Worm (Caenorhabditis elegans) whole organism, mixed stage, embryonic: ENCODE measurements around the gene eef-1B.1.
A peak's percentile ranks its signal among the peaks of the same experiment; 100 is the strongest.

ENCODE experiments used
- M03D4.4 ChIP-seq: sonication (generic microtip); optimal IDR thresholded peaks from 2 replicates; lab custom pipeline; 2017; ENCODE audit warnings: mild to moderate bottlenecking, missing genetic modification characterization, missing compliant biosample characterization
- bed-3 ChIP-seq: fragments of 200-800 bp; sonication (Bioruptor generic); optimal IDR thresholded peaks from 3 replicates; lab custom pipeline; 2018; ENCODE audit warnings: mild to moderate bottlenecking, missing genetic modification characterization, moderate library complexity, missing compliant biosample characterization
- blmp-1 ChIP-seq: fragments of 150-350 bp; optimal IDR thresholded peaks from 2 replicates; lab custom pipeline; 2014; ENCODE audit warnings: missing biosample characterization, missing genetic modification characterization
- ceh-39 ChIP-seq: fragments of 150-350 bp; optimal IDR thresholded peaks from 2 replicates; lab custom pipeline; 2014; ENCODE audit warnings: missing biosample characterization, missing genetic modification characterization
- ceh-43 ChIP-seq: fragments of 200-800 bp; sonication (Bioruptor generic); optimal IDR thresholded peaks from 2 replicates; lab custom pipeline; 2018; ENCODE audit warnings: mild to moderate bottlenecking, missing genetic modification characterization, moderate library complexity, missing compliant biosample characterization
- ceh-83 ChIP-seq: fragments of 200-800 bp; sonication (Bioruptor generic); optimal IDR thresholded peaks from 2 replicates; lab custom pipeline; 2018; ENCODE audit warnings: mild to moderate bottlenecking, missing genetic modification characterization, missing compliant biosample characterization
- ces-1 ChIP-seq: fragments of 150-350 bp; optimal IDR thresholded peaks from 2 replicates; lab custom pipeline; 2014; ENCODE audit warnings: missing biosample characterization, missing genetic modification reagents, missing genetic modification characterization
- cnd-1 ChIP-seq: fragments of 200-800 bp; sonication (Bioruptor generic); optimal IDR thresholded peaks from 2 replicates; lab custom pipeline; 2018; ENCODE audit warnings: mild to moderate bottlenecking, missing genetic modification characterization, missing compliant biosample characterization
- drap-1 ChIP-seq: fragments of 200-800 bp; sonication (Bioruptor generic); optimal IDR thresholded peaks from 3 replicates; lab custom pipeline; 2018; ENCODE audit warnings: mild to moderate bottlenecking, missing genetic modification characterization, missing compliant biosample characterization
- elt-1 ChIP-seq: sonication (generic microtip); optimal IDR thresholded peaks from 2 replicates; lab custom pipeline; 2017; ENCODE audit warnings: missing genetic modification characterization, mild to moderate bottlenecking, missing compliant biosample characterization, antibody characterized with exemption, moderate library complexity, borderline replicate concordance; ENCODE audit not compliant: insufficient read depth
- elt-3 ChIP-seq: fragments of 150-350 bp; optimal IDR thresholded peaks from 2 replicates; lab custom pipeline; 2014; ENCODE audit warnings: missing biosample characterization, missing genetic modification characterization
- ham-2 ChIP-seq: fragments of 200-800 bp; sonication (Bioruptor generic); optimal IDR thresholded peaks from 2 replicates; lab custom pipeline; 2018; ENCODE audit warnings: mild to moderate bottlenecking, missing genetic modification characterization, missing compliant biosample characterization
- hlh-1 ChIP-seq: fragments of 150-350 bp; optimal IDR thresholded peaks from 2 replicates; lab custom pipeline; 2014; ENCODE audit warnings: missing biosample characterization, missing genetic modification reagents, missing genetic modification characterization
- lin-13 ChIP-seq: fragments of 150-350 bp; optimal IDR thresholded peaks from 2 replicates; lab custom pipeline; 2014; ENCODE audit warnings: missing biosample characterization, missing genetic modification characterization
- lin-32 ChIP-seq: fragments of 200-800 bp; sonication (Bioruptor generic); optimal IDR thresholded peaks from 2 replicates; lab custom pipeline; 2018; ENCODE audit warnings: mild to moderate bottlenecking, missing genetic modification characterization, missing compliant biosample characterization
- lsy-2 ChIP-seq: fragments of 150-350 bp; optimal IDR thresholded peaks from 2 replicates; lab custom pipeline; 2014; ENCODE audit warnings: missing biosample characterization, missing genetic modification characterization
- mab-5 ChIP-seq: fragments of 150-350 bp; optimal IDR thresholded peaks from 2 replicates; lab custom pipeline; 2014; ENCODE audit warnings: missing biosample characterization, missing genetic modification characterization
- mep-1 ChIP-seq: fragments of 150-350 bp; optimal IDR thresholded peaks from 2 replicates; lab custom pipeline; 2017; ENCODE audit warnings: missing biosample characterization, missing genetic modification reagents, missing genetic modification characterization, inconsistent platforms
- mls-2 ChIP-seq: sonication (generic microtip); optimal IDR thresholded peaks from 2 replicates; lab custom pipeline; 2016; ENCODE audit warnings: mild to moderate bottlenecking, missing genetic modification characterization, moderate library complexity, missing compliant biosample characterization
- nhr-12 ChIP-seq: fragments of 150-350 bp; optimal IDR thresholded peaks from 2 replicates; lab custom pipeline; 2014; ENCODE audit warnings: missing biosample characterization, missing genetic modification characterization
- nhr-2 ChIP-seq: fragments of 150-350 bp; optimal IDR thresholded peaks from 2 replicates; lab custom pipeline; 2014; ENCODE audit warnings: missing biosample characterization, missing genetic modification characterization
- nhr-237 ChIP-seq: fragments of 150-350 bp; optimal IDR thresholded peaks from 2 replicates; lab custom pipeline; 2014; ENCODE audit warnings: missing biosample characterization, missing genetic modification characterization
- nhr-28 ChIP-seq: fragments of 150-350 bp; optimal IDR thresholded peaks from 2 replicates; lab custom pipeline; 2014; ENCODE audit warnings: missing biosample characterization, missing genetic modification characterization
- nhr-76 ChIP-seq: sonication (generic microtip); optimal IDR thresholded peaks from 2 replicates; lab custom pipeline; 2017; ENCODE audit warnings: missing biosample characterization, missing genetic modification characterization
- pha-4 ChIP-seq: fragments of 150-350 bp; optimal IDR thresholded peaks from 2 replicates; lab custom pipeline; 2018; ENCODE audit warnings: missing biosample characterization, missing genetic modification reagents, missing genetic modification characterization
- sem-2 ChIP-seq: fragments of 200-800 bp; sonication (Bioruptor generic); optimal IDR thresholded peaks from 2 replicates; lab custom pipeline; 2018; ENCODE audit warnings: mild to moderate bottlenecking, missing genetic modification characterization, missing compliant biosample characterization
- snpc-4 ChIP-seq: fragments of 150-350 bp; optimal IDR thresholded peaks from 2 replicates; lab custom pipeline; 2014; ENCODE audit warnings: missing biosample characterization, missing genetic modification characterization
- sptf-1 ChIP-seq: sonication (generic microtip); optimal IDR thresholded peaks from 2 replicates; lab custom pipeline; 2017; ENCODE audit warnings: mild to moderate bottlenecking, missing genetic modification characterization, moderate library complexity, missing compliant biosample characterization
- tbx-8 ChIP-seq: fragments of 200-800 bp; sonication (Bioruptor generic); optimal IDR thresholded peaks from 2 replicates; lab custom pipeline; 2018; ENCODE audit warnings: mild to moderate bottlenecking, missing genetic modification characterization, moderate library complexity, missing compliant biosample characterization
- unc-120 ChIP-seq: sonication (generic microtip); optimal IDR thresholded peaks from 2 replicates; lab custom pipeline; 2017; ENCODE audit warnings: missing genetic modification characterization, missing compliant biosample characterization; ENCODE audit not compliant: poor library complexity, severe bottlenecking
- unc-39 ChIP-seq: fragments of 150-350 bp; optimal IDR thresholded peaks from 2 replicates; lab custom pipeline; 2014; ENCODE audit warnings: missing biosample characterization, missing genetic modification characterization
- unc-62 ChIP-seq: fragments of 150-350 bp; optimal IDR thresholded peaks from 2 replicates; lab custom pipeline; 2014; ENCODE audit warnings: missing biosample characterization, missing genetic modification reagents, missing genetic modification characterization
- zip-8 ChIP-seq: fragments of 150-350 bp; optimal IDR thresholded peaks from 2 replicates; lab custom pipeline; 2014; ENCODE audit warnings: missing biosample characterization, missing genetic modification characterization
- ztf-11 ChIP-seq: fragments of 150-350 bp; optimal IDR thresholded peaks from 2 replicates; lab custom pipeline; 2014; ENCODE audit warnings: missing biosample characterization, missing genetic modification characterization

The eef-1B.1 gene

DNA sequence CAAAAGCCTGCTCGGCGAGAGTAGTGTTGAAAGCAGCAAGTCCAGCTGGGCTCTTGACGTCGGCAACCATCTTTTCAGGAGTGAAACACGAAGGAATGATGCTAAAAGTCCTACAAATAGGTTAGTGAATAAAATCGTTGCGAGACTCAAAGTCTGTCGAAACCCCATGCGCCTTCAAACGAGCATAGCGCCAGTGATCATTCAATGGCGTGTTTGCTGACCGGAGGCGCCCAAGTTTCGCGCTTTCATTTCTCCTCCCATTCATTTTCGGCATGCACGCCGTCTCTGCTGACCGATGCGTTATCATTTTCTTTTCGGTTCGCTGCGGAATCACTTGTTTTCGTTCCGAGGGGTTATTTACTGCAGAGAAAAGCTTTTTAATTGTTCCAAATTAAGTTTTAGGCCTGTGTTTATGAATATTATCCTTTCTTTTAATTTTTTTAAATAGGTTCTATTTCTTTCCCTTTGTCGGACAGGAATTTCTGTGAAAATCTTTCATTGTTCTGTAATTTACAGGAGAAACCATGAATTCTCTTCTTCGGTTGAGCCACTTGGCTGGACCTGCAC, at the start of gene eef-1B.1, which contains the start of gene aco-2:
Gene eef-1B.1 (minus strand): TSS at position 186 of the 567 bp plus-strand sequence.
Gene aco-2 (plus strand): TSS at position 517 of the 567 bp plus-strand sequence.
- TF ChIP-seq elt-1 (tag; lab: Kevin White, UChicago) (no peak), hlh-1 (tag; lab: Kevin White, UChicago) (peak; percentile 28), nhr-12 (no peak), mep-1 (tag; lab: Kevin White, UChicago) (peak; percentile 30), M03D4.4 (tag; lab: Kevin White, UChicago) (no peak), lsy-2 (tag; lab: Kevin White, UChicago) (peak; percentile 80), sem-2 (no peak), nhr-237 (tag; lab: Kevin White, UChicago) (peak; percentile 28), lin-32 (GFP tag; lab: Kevin White, UChicago) (no peak), unc-62 (GFP tag; lab: Kevin White, UChicago) (peak; percentile 6), pha-4 (tag; lab: Kevin White, UChicago) (peak; percentile 67), lin-13 (tag; lab: Kevin White, UChicago) (peak; percentile 43), ces-1 (GFP tag; lab: Kevin White, UChicago) (peak; percentile 33), drap-1 (peak; percentile 22)
- TF ChIP-seq, all 35 proteins: peak for 9

DNA sequence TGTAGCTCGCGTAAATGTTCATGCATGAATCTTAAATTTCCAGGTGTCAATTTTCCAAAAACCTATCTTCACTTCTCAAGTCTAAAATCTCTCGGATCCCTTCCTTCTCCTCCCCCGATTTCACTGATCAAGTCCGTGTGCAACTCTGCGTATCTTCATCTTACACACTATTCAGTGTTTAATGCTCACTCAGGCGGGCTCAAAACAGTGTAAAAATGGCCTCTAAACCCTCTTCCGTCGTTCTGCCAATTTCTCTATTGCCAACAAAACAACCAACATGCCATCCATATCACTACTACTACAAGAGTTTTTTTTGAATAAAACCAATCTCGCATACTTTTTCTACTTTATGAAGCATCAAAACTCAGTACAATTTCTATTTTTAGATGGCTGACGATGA, 48.9 kb upstream of the eef-1B.1 start, which contains the start of gene F44B9.2:
Gene F44B9.2 (plus strand): TSS at position 387 of the 400 bp plus-strand sequence.
- TF ChIP-seq unc-120 (peak; percentile 75), nhr-12 (no peak), hlh-1 (tag; lab: Kevin White, UChicago) (peak; percentile 17)

- TF ChIP-seq sem-2, result no peak
- TF ChIP-seq sptf-1 (tag; lab: Kevin White, UChicago), result peak; percentile 44
- peak; percentile 47 for TF ChIP-seq elt-1 (tag; lab: Kevin White, UChicago)
- TF ChIP-seq nhr-237 (tag; lab: Kevin White, UChicago), result peak; percentile 70
- TF ChIP-seq unc-62 (GFP tag; lab: Kevin White, UChicago), result peak; percentile 97
- TF ChIP-seq drap-1, result peak; percentile 43
- peak; percentile 59 for TF ChIP-seq mls-2 (tag; lab: Kevin White, UChicago)
- no peak for TF ChIP-seq ces-1 (GFP tag; lab: Kevin White, UChicago)
- no peak for TF ChIP-seq nhr-76 (tag; lab: Kevin White, UChicago)
- no peak for TF ChIP-seq lin-32 (GFP tag; lab: Kevin White, UChicago)
- TF ChIP-seq lin-13 (tag; lab: Kevin White, UChicago), result peak; percentile 86
- TF ChIP-seq bed-3 (GFP tag; lab: Kevin White, UChicago), result no peak
- TF ChIP-seq mab-5, result no peak
- TF ChIP-seq nhr-28 (tag; lab: Kevin White, UChicago), result no peak
- TF ChIP-seq zip-8 (tag; lab: Kevin White, UChicago), result no peak
- TF ChIP-seq nhr-12, result no peak
- TF ChIP-seq ceh-83 (GFP tag; lab: Kevin White, UChicago), result no peak
- no peak for TF ChIP-seq blmp-1 (tag; lab: Kevin White, UChicago)
- TF ChIP-seq nhr-2, result peak; percentile 36
- TF ChIP-seq cnd-1, result no peak
- TF ChIP-seq M03D4.4 (tag; lab: Kevin White, UChicago), result peak; percentile 56
- peak; percentile 97 for TF ChIP-seq ceh-39 (tag; lab: Kevin White, UChicago)
- peak; percentile 32 for TF ChIP-seq elt-3
- TF ChIP-seq ceh-43 (GFP tag; lab: Kevin White, UChicago), result peak; percentile 24
- no peak for TF ChIP-seq unc-39 (tag; lab: Kevin White, UChicago)
- peak; percentile 54 for TF ChIP-seq pha-4 (tag; lab: Kevin White, UChicago)
- peak; percentile 79 for TF ChIP-seq lsy-2 (tag; lab: Kevin White, UChicago)
- peak; percentile 14 for TF ChIP-seq hlh-1 (tag; lab: Kevin White, UChicago)
- peak; percentile 53 for TF ChIP-seq ham-2 (GFP tag; lab: Kevin White, UChicago)
- TF ChIP-seq ztf-11, result no peak
- TF ChIP-seq mep-1 (tag; lab: Kevin White, UChicago), result peak; percentile 87
- TF ChIP-seq unc-120, result peak; percentile 90
Measured at ce11 chrIII:8020823-8021332, 47.7 kb upstream of the eef-1B.1 start, which contains the start of gene lin-36. TSS of gene lin-36 (minus strand) at chrIII:8020873.

- TF ChIP-seq unc-62 (GFP tag; lab: Kevin White, UChicago) (no peak), snpc-4 (tag; lab: Kevin White, UChicago) (no peak), nhr-2 (no peak), sptf-1 (tag; lab: Kevin White, UChicago) (no peak), sem-2 (no peak), lin-13 (tag; lab: Kevin White, UChicago) (no peak), ztf-11 (no peak), lin-32 (GFP tag; lab: Kevin White, UChicago) (no peak), mab-5 (no peak), nhr-76 (tag; lab: Kevin White, UChicago) (no peak), hlh-1 (tag; lab: Kevin White, UChicago) (no peak), tbx-8 (no peak), unc-39 (tag; lab: Kevin White, UChicago) (no peak), mls-2 (tag; lab: Kevin White, UChicago) (no peak), ces-1 (GFP tag; lab: Kevin White, UChicago) (no peak), elt-1 (tag; lab: Kevin White, UChicago) (no peak), bed-3 (GFP tag; lab: Kevin White, UChicago) (no peak), nhr-28 (tag; lab: Kevin White, UChicago) (no peak)
Measured at ce11 chrIII:8017053-8017452, 43.9 kb upstream of the eef-1B.1 start.
